Fruit fly (Drosophila melanogaster) whole organism, embryonic: Measurements from ENCODE around the gene CG33160.
A peak's percentile ranks its signal among the peaks of the same experiment; 100 is the strongest.

ENCODE experiments used
- Awh ChIP-seq: fragments of 200-800 bp; sonication (Bioruptor generic); IDR thresholded peaks from 2 replicates; pipeline ENCODE4, ENCODE4 v1.3.6; 2022; ENCODE audit warnings: missing biosample characterization, missing genetic modification characterization
- CG10267 ChIP-seq: fragments of 200-800 bp; sonication (Bioruptor generic); optimal IDR thresholded peaks from 2 replicates; lab custom pipeline; 2018; ENCODE audit warnings: missing biosample characterization, mild to moderate bottlenecking, missing genetic modification characterization, moderate library complexity
- CG11560 ChIP-seq: fragments of 200-800 bp; sonication (Bioruptor generic); IDR thresholded peaks from 3 replicates; pipeline ENCODE4 v1.3.6; 2022; ENCODE audit warnings: missing biosample characterization, missing genetic modification characterization
- CG12219 ChIP-seq: fragments of 200-800 bp; sonication (Bioruptor generic); optimal IDR thresholded peaks from 3 replicates; lab custom pipeline; 2018; ENCODE audit warnings: missing biosample characterization, mild to moderate bottlenecking, missing genetic modification characterization
- CG12744 ChIP-seq: fragments of 200-800 bp; sonication (Bioruptor generic); optimal IDR thresholded peaks from 2 replicates; lab custom pipeline; 2016; ENCODE audit warnings: missing biosample characterization, missing genetic modification characterization
- CG14965 ChIP-seq: fragments of 200-800 bp; sonication (Bioruptor generic); optimal IDR thresholded peaks from 2 replicates; lab custom pipeline; 2016; ENCODE audit warnings: missing biosample characterization, missing genetic modification characterization, borderline replicate concordance
- CG15696 ChIP-seq: fragments of 200-800 bp; sonication (Bioruptor generic); optimal IDR thresholded peaks from 2 replicates; lab custom pipeline; 2019; ENCODE audit warnings: missing biosample characterization, mild to moderate bottlenecking, missing genetic modification characterization, moderate library complexity
- CG17612 ChIP-seq: fragments of 200-800 bp; sonication (Bioruptor generic); IDR thresholded peaks from 2 replicates; pipeline ENCODE4 v1.3.6; 2022; ENCODE audit warnings: missing biosample characterization, missing genetic modification characterization
- CG17829 ChIP-seq: fragments of 200-800 bp; optimal IDR thresholded peaks from 2 replicates; lab custom pipeline; 2019; ENCODE audit warnings: missing biosample characterization, mild to moderate bottlenecking, missing genetic modification characterization, moderate library complexity
- CG18476 ChIP-seq: fragments of 200-800 bp; sonication (Bioruptor generic); optimal IDR thresholded peaks from 2 replicates; lab custom pipeline; 2016; ENCODE audit warnings: missing biosample characterization, mild to moderate bottlenecking, missing genetic modification characterization
- CG3163 ChIP-seq: fragments of 200-800 bp; sonication (Bioruptor generic); optimal IDR thresholded peaks from 3 replicates; lab custom pipeline; 2016; ENCODE audit warnings: missing biosample characterization, missing genetic modification characterization
- CG6654 ChIP-seq: fragments of 200-800 bp; sonication (Bioruptor generic); optimal IDR thresholded peaks from 2 replicates; lab custom pipeline; 2017; ENCODE audit warnings: missing biosample characterization, mild to moderate bottlenecking, missing genetic modification characterization
- CG6813 ChIP-seq: fragments of 200-800 bp; sonication (Bioruptor generic); optimal IDR thresholded peaks from 2 replicates; lab custom pipeline; 2017; ENCODE audit warnings: missing biosample characterization, missing genetic modification characterization, mild to moderate bottlenecking, moderate library complexity, missing genetic modification reagents
- CG7987 ChIP-seq: fragments of 200-800 bp; sonication (Bioruptor generic); optimal IDR thresholded peaks from 2 replicates; lab custom pipeline; 2018; ENCODE audit warnings: missing biosample characterization, mild to moderate bottlenecking, missing genetic modification characterization, moderate library complexity
- CG9215 ChIP-seq: fragments of 200-800 bp; sonication (Bioruptor generic); IDR thresholded peaks from 2 replicates; pipeline ENCODE4 v1.3.6; 2022; ENCODE audit warnings: missing biosample characterization, missing genetic modification characterization
- CHES-1-like ChIP-seq: fragments of 200-800 bp; sonication (Bioruptor generic); optimal IDR thresholded peaks from 2 replicates; lab custom pipeline; 2016; ENCODE audit warnings: missing biosample characterization, missing genetic modification characterization
- D ChIP-seq, 2 experiments: fragments of 200-800 bp in 1 of 2; fragments of >200 bp in 1 of 2; sonication (Bioruptor generic) in 1 of 2; optimal IDR thresholded peaks; 2 replicates in 1 of 2; 3 replicates in 1 of 2; lab custom pipeline; 2017; ENCODE audit warnings: mild to moderate bottlenecking in 1 of 2, missing biosample characterization in 1 of 2, missing genetic modification characterization in 1 of 2, missing genetic modification reagents in 1 of 2
- Dad ChIP-seq: fragments of 200-800 bp; sonication (Bioruptor generic); optimal IDR thresholded peaks from 3 replicates; lab custom pipeline; 2016; ENCODE audit warnings: missing biosample characterization, missing genetic modification characterization
- Dfd ChIP-seq, 2 experiments: fragments of >200 bp; optimal IDR thresholded peaks; 2 replicates each; lab custom pipeline; 2017; ENCODE audit warnings: missing biosample characterization in 2 of 2, missing genetic modification characterization in 2 of 2
- Dp ChIP-seq: fragments of 200-800 bp; sonication (Bioruptor generic); optimal IDR thresholded peaks from 2 replicates; lab custom pipeline; 2018; ENCODE audit warnings: missing biosample characterization, mild to moderate bottlenecking, missing genetic modification characterization, moderate library complexity
- ERR ChIP-seq: fragments of 200-800 bp; sonication (Bioruptor generic); optimal IDR thresholded peaks from 2 replicates; lab custom pipeline; 2016; ENCODE audit warnings: missing biosample characterization, missing genetic modification characterization
- Hsf ChIP-seq: fragments of 200-800 bp; sonication (Bioruptor generic); optimal IDR thresholded peaks from 3 replicates; lab custom pipeline; 2016; ENCODE audit warnings: missing biosample characterization, missing genetic modification characterization
- Jarid2 ChIP-seq: fragments of 200-800 bp; sonication (Bioruptor generic); optimal IDR thresholded peaks from 3 replicates; lab custom pipeline; 2017; ENCODE audit warnings: mild to moderate bottlenecking, missing biosample characterization, missing genetic modification reagents, missing genetic modification characterization
- Rfx ChIP-seq: fragments of 200-800 bp; sonication (Bioruptor generic); IDR thresholded peaks from 2 replicates; pipeline ENCODE4 v1.3.6; 2022; ENCODE audit warnings: missing biosample characterization, missing genetic modification characterization
- Rx ChIP-seq: fragments of 200-800 bp; sonication (Bioruptor generic); IDR thresholded peaks from 2 replicates; pipeline ENCODE4 v1.3.6; 2022; ENCODE audit warnings: missing biosample characterization, missing genetic modification characterization
- ab ChIP-seq: fragments of 200-800 bp; sonication (Bioruptor generic); optimal IDR thresholded peaks from 2 replicates; lab custom pipeline; 2016; ENCODE audit warnings: missing biosample characterization, missing genetic modification characterization
- az2 ChIP-seq: fragments of 200-800 bp; sonication (Bioruptor generic); optimal IDR thresholded peaks from 3 replicates; lab custom pipeline; 2016; ENCODE audit warnings: missing biosample characterization, missing genetic modification characterization
- chinmo ChIP-seq: fragments of 200-800 bp; sonication (Bioruptor generic); IDR thresholded peaks from 4 replicates; pipeline ENCODE4 v1.3.6; 2022; ENCODE audit warnings: missing biosample characterization, missing genetic modification characterization; ENCODE audit not compliant: partially characterized antibody
- ci ChIP-seq: fragments of 200-800 bp; sonication (Bioruptor generic); IDR thresholded peaks from 3 replicates; pipeline ENCODE4 v1.3.6; 2022; ENCODE audit warnings: missing biosample characterization, missing genetic modification characterization
- croc ChIP-seq: fragments of 200-800 bp; sonication (Bioruptor generic); conservative IDR thresholded peaks from 3 replicates; pipeline ENCODE4 v1.3.6; 2022; ENCODE audit warnings: missing biosample characterization, missing genetic modification characterization
- crp ChIP-seq, 2 experiments: fragments of 200-800 bp; sonication (Bioruptor generic); optimal IDR thresholded peaks; 2 replicates in 1 of 2; 3 replicates in 1 of 2; lab custom pipeline; 2017; ENCODE audit warnings: missing biosample characterization in 2 of 2, missing genetic modification characterization in 2 of 2, mild to moderate bottlenecking in 1 of 2, moderate library complexity in 1 of 2
- danr ChIP-seq: fragments of 200-800 bp; sonication (Bioruptor generic); IDR thresholded peaks from 2 replicates; pipeline ENCODE4 v1.3.6; 2022; ENCODE audit warnings: missing biosample characterization, missing genetic modification characterization
- dmrt11E ChIP-seq: fragments of 200-800 bp; sonication (Bioruptor generic); optimal IDR thresholded peaks from 3 replicates; lab custom pipeline; 2018; ENCODE audit warnings: missing biosample characterization, mild to moderate bottlenecking, missing genetic modification characterization, moderate library complexity
- gce ChIP-seq: fragments of 200-800 bp; sonication (Bioruptor generic); IDR thresholded peaks from 3 replicates; pipeline ENCODE4 v1.3.6; 2022; ENCODE audit warnings: missing biosample characterization, missing genetic modification characterization
- gt ChIP-seq: fragments of 200-800 bp; sonication (Bioruptor generic); IDR thresholded peaks from 2 replicates; pipeline ENCODE4 v1.3.6; 2022; ENCODE audit warnings: missing biosample characterization, missing genetic modification characterization
- hkb ChIP-seq, 2 experiments: fragments of 200-800 bp in 1 of 2; fragments of >200 bp in 1 of 2; sonication (Bioruptor generic) in 1 of 2; IDR thresholded peaks in 1 of 2; optimal IDR thresholded peaks in 1 of 2; 2 replicates each; pipeline versions ENCODE4 v1.3.6 to Lab custom; 2017 to 2022; ENCODE audit warnings: missing biosample characterization in 1 of 2, missing genetic modification characterization in 1 of 2
- klu ChIP-seq: fragments of 200-800 bp; sonication (Bioruptor generic); IDR thresholded peaks from 2 replicates; pipeline ENCODE4 v1.3.6; 2022; ENCODE audit warnings: missing biosample characterization, missing genetic modification characterization
- lmd ChIP-seq: fragments of 200-800 bp; sonication (Bioruptor generic); IDR thresholded peaks from 2 replicates; pipeline ENCODE4 v1.3.6; 2022; ENCODE audit warnings: missing biosample characterization, missing genetic modification characterization
- pnt ChIP-seq: fragments of 200-800 bp; sonication (Bioruptor generic); optimal IDR thresholded peaks from 3 replicates; lab custom pipeline; 2016; ENCODE audit warnings: missing biosample characterization, missing genetic modification characterization
- psq ChIP-seq: fragments of 200-800 bp; sonication (Bioruptor generic); optimal IDR thresholded peaks from 2 replicates; lab custom pipeline; 2017; ENCODE audit warnings: missing biosample characterization, missing genetic modification characterization
- sima ChIP-seq: fragments of 200-800 bp; sonication (Bioruptor generic); optimal IDR thresholded peaks from 2 replicates; lab custom pipeline; 2016; ENCODE audit warnings: missing biosample characterization, missing genetic modification characterization
- slbo ChIP-seq: fragments of 200-800 bp; sonication (Bioruptor generic); IDR thresholded peaks from 2 replicates; pipeline ENCODE4 v1.3.6; 2022; ENCODE audit warnings: missing biosample characterization, missing genetic modification characterization
- so ChIP-seq: fragments of 200-800 bp; sonication (Bioruptor generic); IDR thresholded peaks from 3 replicates; pipeline ENCODE4 v1.3.6; 2022; ENCODE audit warnings: missing biosample characterization, missing genetic modification characterization
- twi ChIP-seq: fragments of 200-800 bp; optimal IDR thresholded peaks from 2 replicates; lab custom pipeline; 2019; ENCODE audit warnings: missing biosample characterization, mild to moderate bottlenecking, missing genetic modification characterization, moderate library complexity
- vfl ChIP-seq: fragments of 200-800 bp; sonication (Bioruptor generic); optimal IDR thresholded peaks from 2 replicates; lab custom pipeline; 2016; ENCODE audit warnings: missing biosample characterization, missing genetic modification characterization

The CG33160 gene

DNA sequence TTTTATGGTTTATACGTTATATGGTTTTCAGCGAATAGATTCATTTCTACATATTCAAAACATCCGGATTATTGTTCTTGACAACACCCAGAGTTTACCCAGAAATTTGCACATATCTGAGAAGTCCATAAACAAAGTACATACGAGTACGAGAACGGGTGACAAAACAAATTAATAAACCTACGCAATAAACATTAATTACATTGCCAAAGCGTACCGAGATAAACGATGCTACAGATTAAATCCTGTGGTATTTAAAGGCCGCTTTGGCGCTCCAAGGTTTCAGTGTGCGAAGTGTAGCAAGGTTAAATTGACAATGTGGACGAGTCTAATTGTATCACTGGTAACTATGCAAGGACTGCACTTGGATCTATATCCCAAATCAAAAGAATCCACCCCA, 18.9 kb downstream of the CG33160 start, which contains the start of gene CG14957:
Gene CG14957 (plus strand): TSS at position 301 of the 400 bp plus-strand sequence.
- TF ChIP-seq CG6654 (GFP tag; lab: Kevin White, UChicago) (no peak), Rfx (0 out of 2 replicates have a peak, but pooled peaks have one; percentile 12)

DNA sequence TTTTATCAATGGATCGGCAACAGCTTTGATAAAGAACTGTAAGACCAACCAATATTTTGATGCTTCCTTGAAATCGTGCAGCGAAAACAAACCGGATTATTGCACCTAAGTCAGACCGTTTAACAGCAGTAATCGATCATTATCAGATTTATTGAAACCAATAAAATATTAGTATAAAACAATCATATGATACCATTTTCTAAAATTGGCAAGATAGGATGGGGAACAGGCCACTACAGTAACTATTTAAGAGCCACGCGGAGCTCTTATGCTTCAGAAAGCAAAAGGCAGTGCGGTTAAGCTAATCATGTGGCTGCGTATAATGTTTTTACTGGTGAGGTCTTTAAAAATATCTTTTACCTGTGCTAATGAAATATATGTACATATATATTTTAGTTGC, 19.8 kb downstream of the CG33160 start, which contains the start of gene CG32284:
Gene CG32284 (plus strand): TSS at position 301 of the 400 bp plus-strand sequence.
- TF ChIP-seq Dad, result no peak
- TF ChIP-seq lmd (GFP tag; lab: Robert Waterston, UW), result no peak

dm6 chr3L:3184104-3184503, 22.1 kb downstream of the CG33160 start, which contains the start of gene CG42494:
TSS of gene CG42494 (plus strand) at chr3L:3184404.
- TF ChIP-seq ab (GFP tag; lab: Kevin White, UChicago) (no peak), CG10267 (tag; lab: Kevin White, UChicago) (no peak), psq (no peak), D (optimal IDR thresholded peaks at IDR 0.05; lab: Kevin White, UChicago) (no peak), D (GFP tag; optimal IDR thresholded peaks at IDR 0.05; lab: Kevin White, UChicago) (no peak), gce (GFP tag; lab: Robert Waterston, UW) (no peak), CG15696 (tag; lab: Kevin White, UChicago) (no peak), CG12219 (GFP tag; lab: Kevin White, UChicago) (no peak), Dfd (GFP tag; optimal IDR thresholded peaks at IDR 0.05; lab: Kevin White, UChicago) (no peak), twi (no peak), ERR (GFP tag; lab: Kevin White, UChicago) (no peak), CG12744 (GFP tag; lab: Kevin White, UChicago) (no peak), Rx (no peak)

dm6 chr3L:3179474-3179873, 26.7 kb downstream of the CG33160 start:
- peak; percentile 75 for TF ChIP-seq danr (GFP tag; lab: Robert Waterston, UW)
- no peak for TF ChIP-seq hkb (optimal IDR thresholded peaks at IDR 0.05; lab: Kevin White, UChicago)
- TF ChIP-seq hkb (GFP tag; IDR thresholded peaks at IDR 0.05; lab: Robert Waterston, UW), result peak; percentile 95
- peak; percentile 89 for TF ChIP-seq ci (GFP tag; lab: Robert Waterston, UW)
- peak; percentile 82 for TF ChIP-seq Hsf (GFP tag; lab: Kevin White, UChicago)
- peak; percentile 85 for TF ChIP-seq dmrt11E (tag; lab: Kevin White, UChicago)
- peak; percentile 94 for TF ChIP-seq Rfx
- TF ChIP-seq CG18476 (GFP tag; lab: Kevin White, UChicago), result peak; percentile 82
- TF ChIP-seq CG17829, result peak; percentile 89
- peak; percentile 70; the same call in 2 of the 3 replicates for TF ChIP-seq CG11560 (tag; lab: Robert Waterston, UW)
- TF ChIP-seq gt (GFP tag; lab: Robert Waterston, UW), result 0 out of 2 replicates have a peak, but pooled peaks have one; percentile 38
- peak; percentile 56 for TF ChIP-seq CHES-1-like (GFP tag; lab: Kevin White, UChicago)
- TF ChIP-seq Awh (GFP tag; lab: Robert Waterston, UW), result peak; percentile 86
- TF ChIP-seq so (GFP tag; lab: Robert Waterston, UW), result peak; percentile 70; the same call in 2 of the 3 replicates
- TF ChIP-seq klu (GFP tag; lab: Robert Waterston, UW), result peak; percentile 62
- TF ChIP-seq CG14965, result peak; percentile 50
- peak; percentile 67; the same call in 1 of the 2 replicates for TF ChIP-seq CG17612
- TF ChIP-seq CG6813 (GFP tag; lab: Kevin White, UChicago), result peak; percentile 79
- TF ChIP-seq Jarid2 (GFP tag; lab: Kevin White, UChicago), result peak; percentile 56
- peak; percentile 78 for TF ChIP-seq CG7987 (GFP tag; lab: Kevin White, UChicago)
- TF ChIP-seq croc (GFP tag; lab: Robert Waterston, UW), result peak; percentile 83
- peak in 1 of 2 experiments; percentile 2 for TF ChIP-seq crp (GFP tag; optimal IDR thresholded peaks at IDR 0.05; lab: Kevin White, UChicago)
- TF ChIP-seq CG15696 (tag; lab: Kevin White, UChicago), result peak; percentile 77
- TF ChIP-seq az2 (GFP tag; lab: Kevin White, UChicago), result peak; percentile 83
- no peak for TF ChIP-seq sima
- peak; percentile 85 for TF ChIP-seq slbo (GFP tag; lab: Robert Waterston, UW)
- TF ChIP-seq pnt (GFP tag; lab: Kevin White, UChicago), result peak; percentile 70
- TF ChIP-seq CG9215 (GFP tag; lab: Robert Waterston, UW), result peak; percentile 81
- no peak for TF ChIP-seq chinmo (GFP tag; lab: Robert Waterston, UW)
- peak; percentile 80 for TF ChIP-seq vfl
- no peak for TF ChIP-seq CG3163 (GFP tag; lab: Kevin White, UChicago)
- no peak for TF ChIP-seq Dp (GFP tag; lab: Kevin White, UChicago)
